ENCODE assay signal across 6 worm cellular contexts in genomic region chrV:11506347-11506746, ce11.
TF ChIP-seq lines count a peak whose summit lies in the region.

No protein-coding gene starts in this region.

TF ChIP-seq in whole organism, L1 larva, 84 proteins besides CTCF, POLR2A, EP300 and RAD21 (continues in another document):
- TF ChIP-seq vab-15 (tag; optimal IDR thresholded peaks at IDR 0.05; lab: Kevin White, UChicago) = no peak
- TF ChIP-seq snu-23 (GFP tag; optimal IDR thresholded peaks at IDR 0.05; lab: Kevin White, UChicago) = peak; percentile 40
- no peak for TF ChIP-seq lin-39 (tag; optimal IDR thresholded peaks at IDR 0.05; lab: Kevin White, UChicago)
- no peak for TF ChIP-seq hlh-17 (GFP tag; optimal IDR thresholded peaks at IDR 0.05; lab: Kevin White, UChicago; ENCODE audit: borderline replicate concordance)
- TF ChIP-seq unc-30 (tag; optimal IDR thresholded peaks at IDR 0.05; lab: Kevin White, UChicago) = no peak
- TF ChIP-seq elt-3 (tag; optimal IDR thresholded peaks at IDR 0.05; lab: Kevin White, UChicago) = no peak
- no peak for TF ChIP-seq lin-35 (GFP tag; optimal IDR thresholded peaks at IDR 0.05; lab: Kevin White, UChicago)
- no peak for TF ChIP-seq nhr-11 (tag; optimal IDR thresholded peaks at IDR 0.05; lab: Kevin White, UChicago)
- TF ChIP-seq ceh-90 (tag; optimal IDR thresholded peaks at IDR 0.05; lab: Kevin White, UChicago) = no peak
- no peak for TF ChIP-seq lin-13 (GFP tag; optimal IDR thresholded peaks at IDR 0.05; lab: Kevin White, UChicago)
- no peak for TF ChIP-seq aha-1 (tag; optimal IDR thresholded peaks at IDR 0.05; lab: Kevin White, UChicago)
- peak; percentile 61 for TF ChIP-seq rnt-1 (tag; optimal IDR thresholded peaks at IDR 0.05; lab: Kevin White, UChicago)
- no peak for TF ChIP-seq C16A3.4 (tag; optimal IDR thresholded peaks at IDR 0.05; lab: Kevin White, UChicago)
- TF ChIP-seq tlp-1 (tag; optimal IDR thresholded peaks at IDR 0.05; lab: Kevin White, UChicago) = no peak
- TF ChIP-seq fkh-10 (GFP tag; optimal IDR thresholded peaks at IDR 0.05; lab: Kevin White, UChicago) = no peak
- no peak for TF ChIP-seq C04F5.9 (tag; optimal IDR thresholded peaks at IDR 0.05; lab: Kevin White, UChicago)

TF ChIP-seq in whole organism, L2 larva, 48 proteins besides CTCF, POLR2A, EP300 and RAD21 (continues in another document):
- no peak for TF ChIP-seq nhr-25 (tag; optimal IDR thresholded peaks at IDR 0.05; lab: Kevin White, UChicago)
- TF ChIP-seq C34F6.9 (tag; optimal IDR thresholded peaks at IDR 0.05; lab: Kevin White, UChicago) = peak; percentile 44
- no peak for TF ChIP-seq blmp-1 (tag; optimal IDR thresholded peaks at IDR 0.05; lab: Kevin White, UChicago; ENCODE audit: insufficient read depth)
- TF ChIP-seq ceh-82 (tag; optimal IDR thresholded peaks at IDR 0.05; lab: Kevin White, UChicago) = no peak
- peak; percentile 52 for TF ChIP-seq sma-9 (GFP tag; optimal IDR thresholded peaks at IDR 0.05; lab: Kevin White, UChicago)
- TF ChIP-seq sma-9 (tag; optimal IDR thresholded peaks at IDR 0.05; lab: Kevin White, UChicago) = no peak
- TF ChIP-seq fos-1 (tag; optimal IDR thresholded peaks at IDR 0.05; lab: Kevin White, UChicago) = no peak
- TF ChIP-seq nhr-129 (tag; optimal IDR thresholded peaks at IDR 0.05; lab: Kevin White, UChicago) = peak; percentile 46
- no peak for TF ChIP-seq Y55F3AM.14 (GFP tag; optimal IDR thresholded peaks at IDR 0.05; lab: Kevin White, UChicago)
- TF ChIP-seq F13H6.1 (tag; optimal IDR thresholded peaks at IDR 0.05; lab: Kevin White, UChicago) = peak; percentile 80
- no peak for TF ChIP-seq peb-1 (tag; optimal IDR thresholded peaks at IDR 0.05; lab: Kevin White, UChicago)
- no peak for TF ChIP-seq nhr-23 (tag; optimal IDR thresholded peaks at IDR 0.05; lab: Kevin White, UChicago)
- TF ChIP-seq nhr-11 (tag; optimal IDR thresholded peaks at IDR 0.05; lab: Kevin White, UChicago) = no peak
- no peak for TF ChIP-seq ceh-16 (tag; optimal IDR thresholded peaks at IDR 0.05; lab: Kevin White, UChicago)
- TF ChIP-seq aly-2 (tag; optimal IDR thresholded peaks at IDR 0.05; lab: Kevin White, UChicago) = no peak
- TF ChIP-seq lsy-2 (tag; optimal IDR thresholded peaks at IDR 0.05; lab: Kevin White, UChicago) = peak in 1 of 2 experiments; percentile 36

TF ChIP-seq in whole organism, L3 larva, 47 proteins besides CTCF, POLR2A, EP300 and RAD21:
- TF ChIP-seq ceh-28 (tag; optimal IDR thresholded peaks at IDR 0.05; lab: Kevin White, UChicago) = no peak
- no peak for TF ChIP-seq tbx-2 (tag; optimal IDR thresholded peaks at IDR 0.05; lab: Kevin White, UChicago)
- TF ChIP-seq ztf-4 (tag; optimal IDR thresholded peaks at IDR 0.05; lab: Kevin White, UChicago) = no peak
- no peak for TF ChIP-seq ama-1 (optimal IDR thresholded peaks at IDR 0.05; lab: Kevin White, UChicago)
- no peak for TF ChIP-seq jun-1 (tag; optimal IDR thresholded peaks at IDR 0.05; lab: Kevin White, UChicago)
- no peak for TF ChIP-seq sea-2 (GFP tag; optimal IDR thresholded peaks at IDR 0.05; lab: Kevin White, UChicago)
- no peak for TF ChIP-seq ZK546.5 (tag; optimal IDR thresholded peaks at IDR 0.05; lab: Kevin White, UChicago)
- peak; percentile 48 for TF ChIP-seq egl-5 (tag; optimal IDR thresholded peaks at IDR 0.05; lab: Kevin White, UChicago)
- no peak for TF ChIP-seq nhr-23 (tag; optimal IDR thresholded peaks at IDR 0.05; lab: Kevin White, UChicago)
- TF ChIP-seq fkh-2 (tag; optimal IDR thresholded peaks at IDR 0.05; lab: Kevin White, UChicago) = no peak
- TF ChIP-seq pha-4 (tag; optimal IDR thresholded peaks at IDR 0.05; lab: Kevin White, UChicago) = peak; percentile 84
- TF ChIP-seq elt-2 (tag; optimal IDR thresholded peaks at IDR 0.05; lab: Kevin White, UChicago) = no peak
- peak; percentile 18 for TF ChIP-seq nfya-1 (tag; optimal IDR thresholded peaks at IDR 0.05; lab: Kevin White, UChicago; ENCODE audit: insufficient read depth)

TF ChIP-seq in whole organism, L4 larva, 104 proteins besides CTCF, POLR2A, EP300 and RAD21 (continues in another document):
- TF ChIP-seq nhr-25 (tag; optimal IDR thresholded peaks at IDR 0.05; lab: Kevin White, UChicago; ENCODE audit: borderline replicate concordance, insufficient read depth) (no peak), nhr-11 (tag; optimal IDR thresholded peaks at IDR 0.05; lab: Kevin White, UChicago) (peak; percentile 24), dve-1 (tag; optimal IDR thresholded peaks at IDR 0.05; lab: Kevin White, UChicago; ENCODE audit: insufficient read depth) (no peak), egl-43 (GFP tag; IDR thresholded peaks at IDR 0.05; lab: Robert Waterston, UW) (no peak), hlh-11 (tag; optimal IDR thresholded peaks at IDR 0.05; lab: Kevin White, UChicago) (peak; percentile 51), dpl-1 (GFP tag; optimal IDR thresholded peaks at IDR 0.05; lab: Kevin White, UChicago) (no peak), daf-12 (tag; optimal IDR thresholded peaks at IDR 0.05; lab: Kevin White, UChicago) (no peak), daf-16 (GFP tag; optimal IDR thresholded peaks at IDR 0.05; lab: Kevin White, UChicago) (peak in 1 of 2 experiments; percentile 97), daf-16 (tag; optimal IDR thresholded peaks at IDR 0.05; lab: Kevin White, UChicago) (no peak), Y75B8A.6 (GFP tag; IDR thresholded peaks at IDR 0.05; lab: Robert Waterston, UW) (no peak), R02D3.7 (tag; optimal IDR thresholded peaks at IDR 0.05; lab: Kevin White, UChicago) (no peak), spr-1 (tag; optimal IDR thresholded peaks at IDR 0.05; lab: Kevin White, UChicago) (no peak), lin-1 (GFP tag; IDR thresholded peaks at IDR 0.05; lab: Robert Waterston, UW) (no peak), mes-2 (tag; optimal IDR thresholded peaks at IDR 0.05; lab: Kevin White, UChicago; ENCODE audit: poor library complexity, severe bottlenecking) (no peak), nhr-41 (GFP tag; IDR thresholded peaks at IDR 0.05; lab: Robert Waterston, UW) (no peak), nhr-77 (tag; optimal IDR thresholded peaks at IDR 0.05; lab: Kevin White, UChicago) (no peak), madf-9 (GFP tag; conservative IDR thresholded peaks at IDR 0.05; lab: Robert Waterston, UW) (no peak), hmg-1.1 (GFP tag; IDR thresholded peaks at IDR 0.05; lab: Robert Waterston, UW) (no peak)

TF ChIP-seq in whole organism, late embryonic, 69 proteins besides CTCF, POLR2A, EP300 and RAD21:
- TF ChIP-seq ceh-18 (tag; optimal IDR thresholded peaks at IDR 0.05; lab: Kevin White, UChicago) (peak; percentile 51), mec-3 (tag; optimal IDR thresholded peaks at IDR 0.05; lab: Kevin White, UChicago; ENCODE audit: borderline replicate concordance) (no peak)

TF ChIP-seq in whole organism, mixed stage, embryonic, 35 proteins besides CTCF, POLR2A, EP300 and RAD21:
- no peak for TF ChIP-seq tbx-8 (GFP tag; optimal IDR thresholded peaks at IDR 0.05; lab: Kevin White, UChicago)
- TF ChIP-seq hlh-1 (tag; optimal IDR thresholded peaks at IDR 0.05; lab: Kevin White, UChicago) = peak; percentile 82
- no peak for TF ChIP-seq nhr-2 (tag; optimal IDR thresholded peaks at IDR 0.05; lab: Kevin White, UChicago)
- TF ChIP-seq unc-120 (tag; optimal IDR thresholded peaks at IDR 0.05; lab: Kevin White, UChicago; ENCODE audit: poor library complexity, severe bottlenecking) = peak; percentile 55
TF ChIP-seq in whole organism, mixed stage, embryonic: peak in this region for 2.

Comparison
In these comparisons a context has a peak if more than half of its experiments do, and no peak if none do; other contexts are left out.
1. Of the 29 proteins assayed by ChIP-seq in both whole organism, L4 larva and whole organism, L1 larva: peak only in whole organism, L4 larva: nhr-11; only in whole organism, L1 larva: lsy-2, mep-1 and unc-130; in both: none; in neither: 25.